Worm (Caenorhabditis elegans) whole organism, L4/young adult: Measurements from ENCODE around the gene col-41.

Experiments used
- W03F9.2 ChIP-seq: fragments of 150-350 bp; optimal IDR thresholded peaks from 2 replicates; lab custom pipeline; 2014; ENCODE audit warnings: missing biosample characterization, missing genetic modification characterization
- dao-5 ChIP-seq: sonication (generic microtip); optimal IDR thresholded peaks from 2 replicates; lab custom pipeline; 2016; ENCODE audit warnings: missing genotype, missing genetic modification characterization, moderate library complexity, missing compliant biosample characterization
- him-1 ChIP-seq: sonication (generic microtip); optimal IDR thresholded peaks from 2 replicates; lab custom pipeline; 2016; ENCODE audit warnings: missing genotype, missing genetic modification reagents, missing genetic modification characterization, missing compliant biosample characterization

DNA sequence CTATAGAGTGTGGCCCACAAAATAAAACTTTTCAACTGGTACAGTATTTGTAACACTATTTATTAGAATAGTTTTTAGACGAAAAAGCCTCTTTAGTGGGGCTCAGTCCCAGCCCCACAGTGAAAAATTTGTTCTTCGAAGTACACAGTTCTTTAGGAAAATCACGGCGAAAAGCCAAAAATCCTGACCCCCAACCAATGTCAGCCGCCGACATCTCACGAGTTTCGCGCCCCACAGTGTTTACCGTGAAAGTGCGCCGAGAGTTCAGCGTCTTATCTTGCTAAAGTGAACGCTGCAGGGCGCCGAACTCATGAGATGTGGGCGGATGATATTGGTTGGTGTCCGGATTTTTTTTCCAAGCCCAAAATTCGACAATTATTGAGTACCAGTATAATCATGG lies 5.3 kb downstream of the col-41 start:
- TF ChIP-seq W03F9.2 (no peak), him-1 (tag; lab: Kevin White, UChicago) (no peak), dao-5 (tag; lab: Kevin White, UChicago) (no peak)
